Comparison of ENCODE assay signal across 1 worm cellular context in the genomic region with DNA sequence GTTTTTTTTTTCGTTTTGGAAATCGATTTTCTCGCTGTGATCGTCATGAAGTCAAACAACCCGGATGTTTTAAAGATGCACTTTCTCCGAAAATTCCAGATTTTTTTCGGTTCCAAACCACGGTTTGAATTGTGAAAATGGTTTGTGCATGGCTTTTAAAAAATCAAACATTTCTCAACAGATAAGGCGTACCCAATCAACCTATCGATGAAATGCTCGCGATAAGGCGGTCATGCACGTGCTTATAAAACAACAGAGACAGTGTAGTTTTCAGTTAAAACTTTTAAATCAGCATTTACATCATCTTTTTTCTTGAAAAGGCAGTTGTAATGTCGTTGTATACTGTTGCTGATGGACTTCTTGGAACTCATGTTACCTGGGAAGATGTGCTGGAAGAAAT.
TF ChIP-seq lines count a peak whose summit lies in the region.

A gene (plus strand): TSS at position 283 of the 400 bp plus-strand sequence.

TF ChIP-seq in whole organism, L4 larva, 104 proteins besides CTCF, POLR2A, EP300 and RAD21 (continued from another document):
- TF ChIP-seq ZK546.5 (tag; optimal IDR thresholded peaks at IDR 0.05; lab: Kevin White, UChicago) (no peak), ceh-62 (tag; optimal IDR thresholded peaks at IDR 0.05; lab: Kevin White, UChicago) (no peak), snpc-4 (tag; optimal IDR thresholded peaks at IDR 0.05; lab: Kevin White, UChicago) (no peak), dmd-8 (GFP tag; IDR thresholded peaks at IDR 0.05; lab: Robert Waterston, UW) (no peak), ces-1 (GFP tag; optimal IDR thresholded peaks at IDR 0.05; lab: Kevin White, UChicago) (no peak), zip-2 (tag; optimal IDR thresholded peaks at IDR 0.05; lab: Kevin White, UChicago) (no peak), F37D6.2 (tag; optimal IDR thresholded peaks at IDR 0.05; lab: Kevin White, UChicago) (no peak), zfp-2 (tag; optimal IDR thresholded peaks at IDR 0.05; lab: Kevin White, UChicago) (no peak), madf-5 (GFP tag; IDR thresholded peaks at IDR 0.05; lab: Robert Waterston, UW) (no peak), dmd-9 (GFP tag; IDR thresholded peaks at IDR 0.05; lab: Robert Waterston, UW) (no peak), D1046.2 (GFP tag; IDR thresholded peaks at IDR 0.05; lab: Robert Waterston, UW) (no peak), mxl-3 (GFP tag; optimal IDR thresholded peaks at IDR 0.05; lab: Kevin White, UChicago) (peak; percentile 32), unc-39 (tag; optimal IDR thresholded peaks at IDR 0.05; lab: Kevin White, UChicago) (no peak), ZK337.2 (GFP tag; IDR thresholded peaks at IDR 0.05; lab: Robert Waterston, UW) (no peak), nhr-11 (tag; optimal IDR thresholded peaks at IDR 0.05; lab: Kevin White, UChicago) (no peak), unc-130 (GFP tag; optimal IDR thresholded peaks at IDR 0.05; lab: Kevin White, UChicago) (no peak), mep-1 (tag; optimal IDR thresholded peaks at IDR 0.05; lab: Kevin White, UChicago) (no peak), ceh-20 (GFP tag; IDR thresholded peaks at IDR 0.05; lab: Robert Waterston, UW) (no peak), lin-39 (tag; optimal IDR thresholded peaks at IDR 0.05; lab: Kevin White, UChicago) (no peak), spr-1 (tag; optimal IDR thresholded peaks at IDR 0.05; lab: Kevin White, UChicago) (no peak), nhr-237 (tag; optimal IDR thresholded peaks at IDR 0.05; lab: Kevin White, UChicago) (no peak), gei-8 (GFP tag; optimal IDR thresholded peaks at IDR 0.05; lab: Kevin White, UChicago) (no peak), Y75B8A.6 (GFP tag; IDR thresholded peaks at IDR 0.05; lab: Robert Waterston, UW) (no peak), zfp-3 (GFP tag; conservative IDR thresholded peaks at IDR 0.05; lab: Robert Waterston, UW) (no peak), nhr-48 (tag; optimal IDR thresholded peaks at IDR 0.05; lab: Kevin White, UChicago) (peak; percentile 7), vab-7 (GFP tag; IDR thresholded peaks at IDR 0.05; lab: Robert Waterston, UW) (no peak), dmd-6 (GFP tag; IDR thresholded peaks at IDR 0.05; lab: Robert Waterston, UW) (peak; percentile 89), lsy-2 (tag; optimal IDR thresholded peaks at IDR 0.05; lab: Kevin White, UChicago) (no peak), egl-43 (GFP tag; IDR thresholded peaks at IDR 0.05; lab: Robert Waterston, UW) (no peak), unc-62 (GFP tag; optimal IDR thresholded peaks at IDR 0.05 in 1 of 2; lab: Kevin White, UChicago) (no peak), unc-62 (tag; optimal IDR thresholded peaks at IDR 0.05; lab: Kevin White, UChicago) (no peak), attf-4 (tag; optimal IDR thresholded peaks at IDR 0.05; lab: Kevin White, UChicago) (no peak), F49E8.2 (tag; optimal IDR thresholded peaks at IDR 0.05; lab: Kevin White, UChicago; ENCODE audit: borderline replicate concordance) (no peak), saeg-2 (GFP tag; IDR thresholded peaks at IDR 0.05; lab: Robert Waterston, UW) (no peak), nhr-28 (tag; optimal IDR thresholded peaks at IDR 0.05; lab: Kevin White, UChicago) (peak; percentile 34), mdl-1 (tag; optimal IDR thresholded peaks at IDR 0.05; lab: Kevin White, UChicago) (peak in 1 of 2 experiments; percentile 57), tra-1 (GFP tag; IDR thresholded peaks at IDR 0.05; lab: Robert Waterston, UW) (no peak), nhr-6 (tag; optimal IDR thresholded peaks at IDR 0.05; lab: Kevin White, UChicago) (no peak), rbr-2 (tag; optimal IDR thresholded peaks at IDR 0.05; lab: Kevin White, UChicago) (no peak), nhr-10 (tag; optimal IDR thresholded peaks at IDR 0.05; lab: Kevin White, UChicago) (no peak), ama-1 (optimal IDR thresholded peaks at IDR 0.05; lab: Kevin White, UChicago) (no peak), ztf-11 (tag; optimal IDR thresholded peaks at IDR 0.05; lab: Kevin White, UChicago) (no peak), zag-1 (tag; optimal IDR thresholded peaks at IDR 0.05; lab: Kevin White, UChicago) (no peak)
TF ChIP-seq in whole organism, L4 larva: peak in this region for 12.
